Worm (Caenorhabditis elegans): ENCODE measurements around the gene tkt-1.

- no peak for TF ChIP-seq ahr-1 (tag; optimal IDR thresholded peaks at IDR 0.05)
- TF ChIP-seq pha-4 (tag; optimal IDR thresholded peaks at IDR 0.05), result no peak
- no peak for TF ChIP-seq tbx-7 (tag; optimal IDR thresholded peaks at IDR 0.05)
- TF ChIP-seq nfya-1 (tag; optimal IDR thresholded peaks at IDR 0.05), result no peak
- no peak for TF ChIP-seq ceh-19 (GFP tag; optimal IDR thresholded peaks at IDR 0.05)
- TF ChIP-seq dmd-4 (tag; optimal IDR thresholded peaks at IDR 0.05; ENCODE audit: borderline replicate concordance), result no peak
Observed at ce11 chrIV:10286655-10287054, 43.2 kb downstream of the tkt-1 start, which contains the start of gene ebax-1.
